Worm (Caenorhabditis elegans): ENCODE results near the gene tbc-12.

DNA sequence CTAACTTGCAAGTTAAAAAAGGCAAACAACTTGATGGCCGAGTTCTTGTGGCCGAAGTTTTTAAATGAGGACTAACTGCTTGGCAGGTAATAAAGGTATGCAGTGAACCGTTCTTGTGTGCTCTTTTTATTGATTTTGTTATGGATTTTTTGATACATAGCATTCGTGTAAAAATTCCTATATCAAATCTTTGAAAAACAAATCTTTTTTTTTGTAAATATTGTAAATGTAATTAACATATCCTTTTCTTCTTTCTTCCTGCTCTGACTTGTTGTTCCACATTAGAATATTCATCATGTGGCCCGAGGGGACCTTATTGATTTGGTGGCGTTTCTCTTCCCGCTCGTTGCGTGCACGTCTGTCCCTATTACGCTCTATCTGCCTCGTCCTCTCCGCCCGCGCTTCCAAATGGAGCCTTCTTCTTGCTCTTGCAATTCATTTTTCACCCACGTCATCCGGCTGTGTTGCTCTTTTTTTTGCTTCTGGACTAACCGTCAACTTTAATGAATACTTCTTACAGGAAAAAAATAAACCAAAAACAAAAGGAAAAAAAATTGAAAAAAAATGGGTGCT is 43.6 kb downstream of the tbc-12 start, which contains the start of gene hid-1:
- TF ChIP-seq klf-2 (GFP tag; conservative IDR thresholded peaks at IDR 0.05) (no peak), ztf-29 (GFP tag; IDR thresholded peaks at IDR 0.05) (no peak), ztf-23 (GFP tag; IDR thresholded peaks at IDR 0.05) (no peak), med-1 (GFP tag; optimal IDR thresholded peaks at IDR 0.05; ENCODE audit: insufficient read depth) (no peak), cog-1 (tag; optimal IDR thresholded peaks at IDR 0.05) (no peak), T22C8.4 (GFP tag; IDR thresholded peaks at IDR 0.05) (0 out of 2 replicates have a peak, but pooled peaks have one; percentile 31)

Data from whole organism, midembryonic.